Worm (Caenorhabditis elegans): ENCODE data around the gene irld-15.

DNA sequence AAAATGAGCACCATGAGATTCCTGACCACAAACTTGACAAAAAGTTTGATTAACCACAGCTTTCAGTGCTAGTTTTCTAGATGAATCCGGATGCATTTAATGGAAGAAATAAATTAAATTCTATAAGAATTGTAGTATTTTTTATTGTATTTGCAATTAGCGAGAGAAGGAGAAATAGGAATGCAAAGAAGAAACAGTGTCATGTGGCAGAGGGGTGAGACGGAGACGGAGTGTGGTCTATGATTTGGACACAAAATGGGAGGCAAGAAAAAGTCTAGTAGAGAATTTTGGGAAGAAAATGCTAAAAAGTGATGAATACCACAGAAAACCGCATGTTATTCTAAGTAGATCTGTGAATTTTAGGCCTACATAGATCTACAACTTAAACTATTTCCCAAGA is 25.6 kb downstream of the irld-15 start, which contains the start of gene nhr-59:
- TF ChIP-seq tab-1 (GFP tag; IDR thresholded peaks at IDR 0.05) (no peak), ref-1 (GFP tag; conservative IDR thresholded peaks at IDR 0.05) (no peak), ztf-23 (GFP tag; IDR thresholded peaks at IDR 0.05) (no peak), flt-1 (GFP tag; IDR thresholded peaks at IDR 0.05) (no peak), klf-2 (GFP tag; conservative IDR thresholded peaks at IDR 0.05) (no peak), ztf-29 (GFP tag; IDR thresholded peaks at IDR 0.05) (no peak), med-1 (GFP tag; optimal IDR thresholded peaks at IDR 0.05; ENCODE audit: insufficient read depth) (no peak), T22C8.4 (GFP tag; IDR thresholded peaks at IDR 0.05) (no peak)
